Fruit fly (Drosophila melanogaster) whole organism, embryonic: ENCODE data around the gene CG17803.

Source experiments
- CG13624 ChIP-seq: fragments of 200-800 bp; sonication (Bioruptor generic); optimal IDR thresholded peaks from 2 replicates; lab custom pipeline; 2016; ENCODE audit warnings: missing biosample characterization, missing genetic modification characterization
- CG16779 ChIP-seq: fragments of 200-800 bp; sonication (Bioruptor generic); IDR thresholded peaks from 2 replicates; pipeline ENCODE4 v1.3.6; 2022; ENCODE audit warnings: missing biosample characterization, missing genetic modification characterization
- CG17802 ChIP-seq: fragments of 200-800 bp; sonication (Bioruptor generic); optimal IDR thresholded peaks from 2 replicates; lab custom pipeline; 2018; ENCODE audit warnings: missing biosample characterization, mild to moderate bottlenecking, missing genetic modification characterization, moderate library complexity
- CG2116 ChIP-seq: fragments of 200-800 bp; sonication (Bioruptor generic); optimal IDR thresholded peaks from 3 replicates; lab custom pipeline; 2018; ENCODE audit warnings: missing biosample characterization, mild to moderate bottlenecking, missing genetic modification characterization
- CG33213 ChIP-seq: fragments of 200-800 bp; sonication (Bioruptor generic); optimal IDR thresholded peaks from 3 replicates; lab custom pipeline; 2016; ENCODE audit warnings: missing biosample characterization, missing genetic modification characterization
- Drgx ChIP-seq: fragments of 200-800 bp; sonication (Bioruptor generic); IDR thresholded peaks from 2 replicates; pipeline ENCODE4 v1.3.6; 2022; ENCODE audit warnings: missing biosample characterization, missing genetic modification characterization
- Mad ChIP-seq: fragments of 200-800 bp; sonication (Bioruptor generic); optimal IDR thresholded peaks from 2 replicates; lab custom pipeline; 2016; ENCODE audit warnings: missing biosample characterization, missing genetic modification characterization
- Trl ChIP-seq, 3 experiments: fragments of >200 bp in 2 of 3; fragments of 200-800 bp in 1 of 3; sonication (Bioruptor generic) in 1 of 3; optimal IDR thresholded peaks; 2 replicates in 1 of 3; 3 replicates in 2 of 3; lab custom pipeline; 2016 to 2017; ENCODE audit warnings: missing biosample characterization in 1 of 3, missing genetic modification characterization in 1 of 3
- ap ChIP-seq: fragments of 200-800 bp; sonication (Bioruptor generic); IDR thresholded peaks from 2 replicates; pipeline ENCODE4 v1.3.6; 2022; ENCODE audit warnings: missing biosample characterization, missing genetic modification characterization
- dysf ChIP-seq: fragments of 200-800 bp; sonication (Bioruptor generic); IDR thresholded peaks from 3 replicates; pipeline ENCODE4 v1.3.6; 2022; ENCODE audit warnings: missing biosample characterization, missing genetic modification characterization
- mld ChIP-seq: fragments of 200-800 bp; sonication (Bioruptor generic); IDR thresholded peaks from 3 replicates; pipeline ENCODE4 v1.3.6; 2022; ENCODE audit warnings: missing biosample characterization, missing genetic modification characterization; ENCODE audit not compliant: partially characterized antibody
- peb ChIP-seq: fragments of 200-800 bp; sonication (Bioruptor generic); IDR thresholded peaks from 2 replicates; pipeline ENCODE4 v1.3.6; 2022; ENCODE audit warnings: missing biosample characterization, missing genetic modification characterization
- tll ChIP-seq, 2 experiments: fragments of 200-800 bp in 1 of 2; fragments of >200 bp in 1 of 2; sonication (Bioruptor generic) in 1 of 2; optimal IDR thresholded peaks; 2 replicates each; lab custom pipeline; 2017 to 2019; ENCODE audit warnings: missing biosample characterization in 2 of 2, missing genetic modification characterization in 2 of 2, mild to moderate bottlenecking in 1 of 2, moderate library complexity in 1 of 2

DNA sequence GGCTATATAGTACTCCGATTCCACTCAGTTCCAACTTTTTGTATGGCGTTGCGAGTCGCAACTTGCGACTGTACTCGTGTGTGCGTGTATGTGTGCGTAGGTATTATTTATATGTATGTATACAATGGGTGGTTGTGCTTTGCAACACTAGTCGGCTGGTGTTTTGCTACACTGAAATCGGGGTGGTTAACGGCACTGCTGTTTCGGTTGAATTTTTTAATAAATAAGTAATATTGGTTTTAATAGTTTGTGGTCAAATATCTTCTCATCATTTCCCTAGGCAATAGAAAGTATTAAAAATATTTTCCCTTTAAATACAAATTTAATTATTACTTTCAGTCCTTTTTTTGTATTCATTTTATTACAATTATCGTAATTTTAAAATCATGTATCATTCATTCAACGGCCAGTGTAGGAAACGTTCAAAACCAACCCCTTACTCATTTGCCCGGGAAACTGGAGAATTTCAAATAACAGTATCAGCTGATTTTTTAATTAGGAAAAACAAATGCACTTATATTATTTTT lies 3.0 kb downstream of the CG17803 start, which contains the start of gene CG7379:
- TF ChIP-seq CG17802 (tag; lab: Kevin White, UChicago) (peak; percentile 89), Trl (optimal IDR thresholded peaks at IDR 0.05; lab: Kevin White, UChicago) (no peak), Trl (GFP tag; optimal IDR thresholded peaks at IDR 0.05; lab: Kevin White, UChicago) (peak; percentile 80), Drgx (GFP tag; lab: Robert Waterston, UW) (peak; percentile 53), CG13624 (GFP tag; lab: Kevin White, UChicago) (peak; percentile 87), ap (GFP tag; lab: Robert Waterston, UW) (no peak), mld (GFP tag; lab: Robert Waterston, UW) (no peak), CG33213 (GFP tag; lab: Kevin White, UChicago) (peak; percentile 72), tll (GFP tag; optimal IDR thresholded peaks at IDR 0.05; lab: Kevin White, UChicago) (no peak), Mad (peak; percentile 83), CG16779 (peak; percentile 87), dysf (GFP tag; lab: Robert Waterston, UW) (peak; percentile 81), peb (GFP tag; lab: Robert Waterston, UW) (no peak), CG2116 (GFP tag; lab: Kevin White, UChicago) (peak; percentile 70)
